Worm (Caenorhabditis elegans) whole organism, L2 larva: ENCODE data around the gene Y32H12A.7.

Experiments used
- ZK546.5 ChIP-seq: sonication (generic microtip); optimal IDR thresholded peaks from 2 replicates; lab custom pipeline; 2017; ENCODE audit warnings: missing biosample characterization, missing genetic modification characterization
- elt-1 ChIP-seq: fragments of 150-350 bp; optimal IDR thresholded peaks from 2 replicates; lab custom pipeline; 2014; ENCODE audit warnings: missing biosample characterization, missing genetic modification characterization
- elt-3 ChIP-seq: sonication (generic microtip); optimal IDR thresholded peaks from 2 replicates; lab custom pipeline; 2017; ENCODE audit warnings: missing biosample characterization, missing genetic modification characterization
- lin-39 ChIP-seq: fragments of 150-350 bp; optimal IDR thresholded peaks from 2 replicates; lab custom pipeline; 2014; ENCODE audit warnings: missing biosample characterization, missing genetic modification reagents, missing genetic modification characterization
- mdl-1 ChIP-seq, 2 experiments: fragments of 150-350 bp in 1 of 2; sonication (generic microtip) in 1 of 2; optimal IDR thresholded peaks; 2 replicates each; lab custom pipeline; 2017; ENCODE audit warnings: missing biosample characterization in 2 of 2, missing genetic modification characterization in 2 of 2
- nhr-11 ChIP-seq: fragments of 150-350 bp; optimal IDR thresholded peaks from 2 replicates; lab custom pipeline; 2014; ENCODE audit warnings: missing biosample characterization, missing genetic modification characterization
- nhr-12 ChIP-seq: fragments of 150-350 bp; optimal IDR thresholded peaks from 2 replicates; lab custom pipeline; 2014; ENCODE audit warnings: missing biosample characterization, missing genetic modification characterization
- nhr-25 ChIP-seq: fragments of 150-350 bp; sonication (generic microtip); optimal IDR thresholded peaks from 3 replicates; lab custom pipeline; 2014; ENCODE audit warnings: missing biosample characterization, missing genetic modification characterization
- sem-4 ChIP-seq: fragments of 150-350 bp; optimal IDR thresholded peaks from 2 replicates; lab custom pipeline; 2014; ENCODE audit warnings: missing biosample characterization, missing genetic modification reagents, missing genetic modification characterization
- skn-1 ChIP-seq: sonication (generic microtip); optimal IDR thresholded peaks from 2 replicates; lab custom pipeline; 2017; ENCODE audit warnings: missing biosample characterization, missing genetic modification characterization
- snpc-4 ChIP-seq: fragments of 150-350 bp; optimal IDR thresholded peaks from 2 replicates; lab custom pipeline; 2014; ENCODE audit warnings: missing biosample characterization, missing genetic modification characterization

DNA sequence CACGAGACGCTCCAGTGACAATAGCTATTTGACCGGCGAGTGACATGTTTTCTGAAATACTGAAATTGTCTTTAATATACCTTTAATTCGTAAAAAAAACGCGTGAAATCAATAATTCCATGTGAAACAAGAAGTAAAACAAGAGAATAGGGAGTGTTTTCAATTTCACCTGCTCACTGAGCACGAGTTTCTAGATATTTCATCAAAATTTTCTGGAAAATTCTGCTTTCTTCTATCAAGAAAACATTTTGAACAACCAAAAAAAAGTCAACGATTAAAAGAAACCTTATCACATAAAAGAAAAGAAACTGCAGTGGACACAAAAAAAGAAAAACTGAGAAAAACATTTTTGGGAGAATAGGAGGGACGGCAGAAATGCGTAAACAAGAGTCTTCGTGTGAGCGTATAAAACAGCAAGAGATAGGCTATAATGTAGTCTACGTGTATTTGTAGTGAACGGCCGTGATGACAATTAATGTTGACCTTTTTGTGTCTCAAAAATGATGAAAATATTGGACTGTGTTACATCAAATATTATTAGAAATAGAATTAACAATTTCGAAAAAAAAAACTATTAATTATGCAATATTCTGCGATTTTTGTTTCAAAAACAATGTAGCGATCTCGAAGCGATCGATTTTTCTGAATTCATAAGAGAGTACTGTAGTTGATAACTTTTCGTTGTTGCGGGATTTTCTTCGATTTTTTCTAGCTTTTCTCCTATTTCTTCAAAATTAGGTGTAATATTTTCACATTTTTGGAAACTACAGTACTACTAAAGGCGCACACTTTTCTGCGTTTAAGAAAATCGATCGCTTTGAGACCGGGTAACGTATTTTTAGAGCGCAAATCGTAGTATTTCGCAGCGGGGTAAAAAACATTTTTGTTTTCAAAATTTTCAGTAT, 17.0 kb downstream of the Y32H12A.7 start, which contains the start of gene dhs-9:
- no peak for TF ChIP-seq nhr-12 (tag; lab: Kevin White, UChicago)
- TF ChIP-seq elt-1 (tag; lab: Kevin White, UChicago): no peak
- TF ChIP-seq nhr-25: peak; percentile 59
- no peak for TF ChIP-seq lin-39 (tag; lab: Kevin White, UChicago)
- TF ChIP-seq nhr-11 (tag; lab: Kevin White, UChicago): no peak
- no peak for TF ChIP-seq ZK546.5
- no peak for TF ChIP-seq sem-4 (tag; lab: Kevin White, UChicago)
- no peak for TF ChIP-seq snpc-4 (tag; lab: Kevin White, UChicago)
- peak; percentile 85 for TF ChIP-seq skn-1 (tag; lab: Kevin White, UChicago)
- TF ChIP-seq mdl-1 (tag; optimal IDR thresholded peaks at IDR 0.05; lab: Kevin White, UChicago): no peak
- no peak for TF ChIP-seq elt-3 (tag; lab: Kevin White, UChicago)
